Fruit fly (Drosophila melanogaster): ENCODE results near the gene ninaA.

Gene ninaA

DNA sequence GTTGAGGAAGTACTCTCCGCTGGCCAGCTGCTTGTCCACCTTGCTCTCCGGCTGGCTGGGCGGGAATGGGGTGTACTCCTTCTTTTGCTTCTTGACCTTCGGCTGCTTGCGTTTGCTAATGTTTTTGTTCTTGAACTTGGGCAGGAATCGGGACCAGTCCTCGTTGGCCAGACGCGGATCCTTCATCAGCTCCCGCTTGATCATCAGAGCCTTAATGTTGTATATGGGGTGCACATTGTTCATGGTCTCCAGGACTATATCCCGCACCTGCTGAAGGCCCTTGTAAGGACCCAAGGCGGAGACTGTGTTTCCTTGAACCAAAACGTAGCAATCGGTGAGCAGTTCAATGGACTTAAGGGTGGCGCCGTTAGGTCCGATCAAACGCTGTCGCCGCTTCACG is 8.1 kb upstream of the ninaA start:
- TF ChIP-seq pad (GFP tag; optimal IDR thresholded peaks at IDR 0.05): no peak
- no peak for TF ChIP-seq toe (GFP tag; optimal IDR thresholded peaks at IDR 0.05)
- TF ChIP-seq CG1620 (GFP tag; optimal IDR thresholded peaks at IDR 0.05): no peak
- TF ChIP-seq CG12768 (GFP tag; optimal IDR thresholded peaks at IDR 0.05): no peak
- TF ChIP-seq CG33017 (tag; optimal IDR thresholded peaks at IDR 0.05): no peak
- TF ChIP-seq CG11617 (GFP tag; optimal IDR thresholded peaks at IDR 0.05): no peak
- no peak for TF ChIP-seq cic (GFP tag; optimal IDR thresholded peaks at IDR 0.05)
- no peak for TF ChIP-seq Clk (GFP tag; optimal IDR thresholded peaks at IDR 0.05)
- no peak for TF ChIP-seq Hr96 (GFP tag; optimal IDR thresholded peaks at IDR 0.05)
- no peak for TF ChIP-seq bab1 (GFP tag; optimal IDR thresholded peaks at IDR 0.05)
- TF ChIP-seq tj (GFP tag; optimal IDR thresholded peaks at IDR 0.05): no peak
- TF ChIP-seq kay (GFP tag; ENCODE audit: borderline replicate concordance): no peak
- no peak for TF ChIP-seq ovo (GFP tag; optimal IDR thresholded peaks at IDR 0.05)
- no peak for TF ChIP-seq CG14711 (tag; optimal IDR thresholded peaks at IDR 0.05)
- TF ChIP-seq Crg-1 (GFP tag; optimal IDR thresholded peaks at IDR 0.05): no peak
- TF ChIP-seq CG5204 (GFP tag; optimal IDR thresholded peaks at IDR 0.05): no peak
- TF ChIP-seq CG7101 (tag; optimal IDR thresholded peaks at IDR 0.05): no peak
- no peak for TF ChIP-seq Mnt (GFP tag; optimal IDR thresholded peaks at IDR 0.05)
- TF ChIP-seq CG7045 (GFP tag; optimal IDR thresholded peaks at IDR 0.05): no peak

DNA sequence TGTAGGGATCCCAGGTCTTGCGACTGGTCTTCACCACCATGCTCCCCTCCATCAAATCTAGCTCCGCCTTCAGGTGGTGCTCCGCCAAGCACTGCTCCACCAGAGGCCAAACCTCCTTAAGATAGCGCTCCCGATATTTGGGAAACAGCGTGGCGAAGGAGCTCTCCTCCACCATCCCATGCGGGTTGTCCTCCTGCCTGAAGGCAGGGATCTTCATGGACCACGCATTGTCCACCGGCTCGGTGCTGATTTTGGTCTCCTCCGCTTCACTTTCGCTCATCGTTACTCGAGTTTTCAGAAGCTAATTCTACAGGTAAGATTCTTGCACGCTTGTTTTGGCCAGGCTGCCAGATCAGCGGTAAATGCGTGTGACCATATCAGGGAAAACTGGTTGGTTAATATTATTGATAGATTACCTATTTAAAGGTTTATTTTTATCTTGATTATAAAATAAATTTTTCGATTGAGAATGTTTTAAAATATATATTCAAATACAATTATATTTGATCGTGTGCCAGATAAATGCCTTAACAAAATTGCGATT is 7.5 kb upstream of the ninaA start, which contains the start of gene dbe:
Gene dbe (minus strand): TSS at position 361 of the 544 bp plus-strand sequence.
- TF ChIP-seq Mnt (GFP tag; optimal IDR thresholded peaks at IDR 0.05): peak; percentile 55
- no peak for TF ChIP-seq CG11617 (GFP tag; optimal IDR thresholded peaks at IDR 0.05)
- TF ChIP-seq ovo (GFP tag; optimal IDR thresholded peaks at IDR 0.05): no peak
- TF ChIP-seq CG1620 (GFP tag; optimal IDR thresholded peaks at IDR 0.05): no peak
- TF ChIP-seq Hr96 (GFP tag; optimal IDR thresholded peaks at IDR 0.05): no peak
- TF ChIP-seq CG14711 (tag; optimal IDR thresholded peaks at IDR 0.05): peak; percentile 24
- peak; percentile 18 for TF ChIP-seq CG33017 (tag; optimal IDR thresholded peaks at IDR 0.05)
- TF ChIP-seq CG7101 (tag; optimal IDR thresholded peaks at IDR 0.05): peak; percentile 7
- peak; percentile 1 for TF ChIP-seq bab1 (GFP tag; optimal IDR thresholded peaks at IDR 0.05)

DNA sequence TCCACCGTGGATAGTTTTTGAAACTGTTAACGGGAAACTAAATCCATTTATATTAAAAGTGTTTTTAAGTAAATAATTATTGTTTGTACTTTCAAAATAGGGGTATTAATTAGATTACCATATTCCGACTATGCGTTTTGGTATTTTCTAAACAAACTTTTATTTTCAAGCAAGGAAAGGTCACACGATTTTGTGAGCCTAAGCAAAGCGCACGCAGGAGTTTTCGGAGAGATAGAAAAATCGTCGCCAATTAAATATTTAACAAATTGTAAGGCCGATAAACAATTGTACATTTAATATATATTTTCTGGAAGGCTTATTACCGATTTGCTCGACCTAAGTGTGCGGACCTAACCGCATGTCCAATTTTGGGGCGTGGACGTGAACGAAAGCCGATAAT is 6.8 kb upstream of the ninaA start, which contains the start of gene PNUTS:
Gene PNUTS (plus strand): TSS at position 181 of the 400 bp plus-strand sequence.
- no peak for TF ChIP-seq toe (GFP tag; optimal IDR thresholded peaks at IDR 0.05)
- TF ChIP-seq kay (GFP tag; ENCODE audit: borderline replicate concordance): no peak
- no peak for TF ChIP-seq CG5204 (GFP tag; optimal IDR thresholded peaks at IDR 0.05)
- no peak for TF ChIP-seq Mnt (GFP tag; optimal IDR thresholded peaks at IDR 0.05)
- TF ChIP-seq Clk (GFP tag; optimal IDR thresholded peaks at IDR 0.05): no peak
- no peak for TF ChIP-seq CG7045 (GFP tag; optimal IDR thresholded peaks at IDR 0.05)
- no peak for TF ChIP-seq bab1 (GFP tag; optimal IDR thresholded peaks at IDR 0.05)
- no peak for TF ChIP-seq Crg-1 (GFP tag; optimal IDR thresholded peaks at IDR 0.05)
- TF ChIP-seq CG1620 (GFP tag; optimal IDR thresholded peaks at IDR 0.05): no peak
- TF ChIP-seq CG11617 (GFP tag; optimal IDR thresholded peaks at IDR 0.05): no peak
- no peak for TF ChIP-seq ovo (GFP tag; optimal IDR thresholded peaks at IDR 0.05)
- no peak for TF ChIP-seq CG12768 (GFP tag; optimal IDR thresholded peaks at IDR 0.05)
- no peak for TF ChIP-seq Hr96 (GFP tag; optimal IDR thresholded peaks at IDR 0.05)
- TF ChIP-seq cic (GFP tag; optimal IDR thresholded peaks at IDR 0.05): no peak

DNA sequence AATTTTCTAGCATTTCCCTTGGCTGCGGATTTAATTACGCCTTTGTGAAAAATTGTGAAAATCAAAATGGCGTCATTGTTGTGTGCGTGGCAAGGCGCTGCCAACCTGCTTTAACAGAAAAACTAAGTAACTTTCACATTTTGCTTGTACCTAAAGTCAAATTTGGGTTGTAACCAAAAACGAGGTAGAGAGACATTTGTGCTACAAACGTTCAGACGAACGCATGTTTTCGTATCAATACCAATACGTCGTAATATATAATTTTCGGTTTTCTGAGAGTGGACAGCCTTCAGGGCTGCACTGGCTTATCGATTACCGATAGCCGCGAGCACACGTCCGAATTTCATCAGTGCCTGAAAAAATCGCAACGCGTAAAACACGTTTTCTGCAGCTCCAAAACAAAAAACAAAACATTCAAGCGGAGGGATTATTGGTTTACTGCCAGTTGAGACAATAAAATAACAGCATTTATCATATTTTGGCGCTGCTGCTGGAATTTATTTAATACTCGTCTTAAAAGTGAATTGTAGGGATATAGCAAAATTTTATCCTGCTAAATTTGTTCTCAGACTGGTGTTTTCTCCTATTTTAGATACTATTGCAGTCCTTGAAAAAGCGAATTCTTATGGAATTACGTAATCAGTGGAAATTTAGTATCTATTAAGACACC is 6.2 kb upstream of the ninaA start:
- peak; percentile 52 for TF ChIP-seq CG7101 (tag; optimal IDR thresholded peaks at IDR 0.05)
- no peak for TF ChIP-seq cnc (optimal IDR thresholded peaks at IDR 0.05)
- TF ChIP-seq CG14711 (tag; optimal IDR thresholded peaks at IDR 0.05): no peak
- TF ChIP-seq Mnt (GFP tag; optimal IDR thresholded peaks at IDR 0.05): peak; percentile 50
- TF ChIP-seq toe (GFP tag; optimal IDR thresholded peaks at IDR 0.05): peak; percentile 57
- TF ChIP-seq CG1620 (GFP tag; optimal IDR thresholded peaks at IDR 0.05): peak; percentile 51
- peak; percentile 77 for TF ChIP-seq Hr96 (GFP tag; optimal IDR thresholded peaks at IDR 0.05)
- peak; percentile 42 for TF ChIP-seq pad (GFP tag; optimal IDR thresholded peaks at IDR 0.05)
- peak; percentile 63 for TF ChIP-seq CG5204 (GFP tag; optimal IDR thresholded peaks at IDR 0.05)
- TF ChIP-seq tj (GFP tag; optimal IDR thresholded peaks at IDR 0.05): peak; percentile 9
- peak; percentile 38 for TF ChIP-seq Clk (GFP tag; optimal IDR thresholded peaks at IDR 0.05)
- TF ChIP-seq kay (GFP tag; ENCODE audit: borderline replicate concordance): no peak
- no peak for TF ChIP-seq CG33017 (tag; optimal IDR thresholded peaks at IDR 0.05)
- no peak for TF ChIP-seq ovo (GFP tag; optimal IDR thresholded peaks at IDR 0.05)
- peak; percentile 68 for TF ChIP-seq CG11617 (GFP tag; optimal IDR thresholded peaks at IDR 0.05)
- TF ChIP-seq CG12768 (GFP tag; optimal IDR thresholded peaks at IDR 0.05): peak; percentile 46
- TF ChIP-seq Crg-1 (GFP tag; optimal IDR thresholded peaks at IDR 0.05): no peak
- peak; percentile 29 for TF ChIP-seq bab1 (GFP tag; optimal IDR thresholded peaks at IDR 0.05)
- peak; percentile 0 for TF ChIP-seq cic (GFP tag; optimal IDR thresholded peaks at IDR 0.05)
- peak; percentile 65 for TF ChIP-seq CG7045 (GFP tag; optimal IDR thresholded peaks at IDR 0.05)

DNA sequence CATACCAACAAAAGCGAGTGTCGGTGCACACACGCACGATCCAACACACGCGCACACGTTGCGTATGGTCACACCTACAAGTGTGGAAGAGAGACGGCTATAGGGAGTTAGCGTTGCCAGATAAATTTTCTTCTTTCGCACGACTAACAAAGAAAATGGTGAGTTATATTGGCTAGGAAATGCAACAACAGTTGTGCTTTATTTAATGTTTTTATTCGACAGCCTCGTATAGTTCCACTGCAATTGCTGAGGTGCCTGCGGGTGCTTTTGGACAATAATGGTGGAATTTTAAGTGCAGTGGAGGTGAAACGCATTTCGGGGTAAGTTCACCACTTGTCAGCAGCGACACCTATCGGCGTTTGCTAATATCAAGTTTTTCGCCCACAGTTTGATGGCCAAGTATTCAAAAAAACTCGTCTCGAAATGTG is 5.7 kb upstream of the ninaA start:
- TF ChIP-seq toe (GFP tag; optimal IDR thresholded peaks at IDR 0.05): peak; percentile 26
- no peak for TF ChIP-seq CG7045 (GFP tag; optimal IDR thresholded peaks at IDR 0.05)
- TF ChIP-seq CG12768 (GFP tag; optimal IDR thresholded peaks at IDR 0.05): no peak
- peak; percentile 29 for TF ChIP-seq Hr96 (GFP tag; optimal IDR thresholded peaks at IDR 0.05)
- no peak for TF ChIP-seq cnc (optimal IDR thresholded peaks at IDR 0.05)
- no peak for TF ChIP-seq bab1 (GFP tag; optimal IDR thresholded peaks at IDR 0.05)
- TF ChIP-seq Clk (GFP tag; optimal IDR thresholded peaks at IDR 0.05): no peak
- peak; percentile 7 for TF ChIP-seq cic (GFP tag; optimal IDR thresholded peaks at IDR 0.05)
- no peak for TF ChIP-seq tj (GFP tag; optimal IDR thresholded peaks at IDR 0.05)
- no peak for TF ChIP-seq CG33017 (tag; optimal IDR thresholded peaks at IDR 0.05)
- no peak for TF ChIP-seq CG11617 (GFP tag; optimal IDR thresholded peaks at IDR 0.05)
- TF ChIP-seq ovo (GFP tag; optimal IDR thresholded peaks at IDR 0.05): no peak
- no peak for TF ChIP-seq kay (GFP tag; ENCODE audit: borderline replicate concordance)
- peak; percentile 1 for TF ChIP-seq CG1620 (GFP tag; optimal IDR thresholded peaks at IDR 0.05)
- TF ChIP-seq Mnt (GFP tag; optimal IDR thresholded peaks at IDR 0.05): peak; percentile 68
- TF ChIP-seq pad (GFP tag; optimal IDR thresholded peaks at IDR 0.05): no peak
- peak; percentile 10 for TF ChIP-seq CG7101 (tag; optimal IDR thresholded peaks at IDR 0.05)
- TF ChIP-seq CG14711 (tag; optimal IDR thresholded peaks at IDR 0.05): no peak
- TF ChIP-seq CG5204 (GFP tag; optimal IDR thresholded peaks at IDR 0.05): no peak
- TF ChIP-seq Crg-1 (GFP tag; optimal IDR thresholded peaks at IDR 0.05): peak; percentile 61

Data from whole organism, adult.